Fruit fly (Drosophila melanogaster) whole organism: ENCODE results near the gene CG9701.

ENCODE experiments used
- CG8478 ChIP-seq: fragments of >200 bp; optimal IDR thresholded peaks from 2 replicates; lab custom pipeline; 2018; ENCODE audit warnings: inconsistent platforms
- Dll ChIP-seq: fragments of >200 bp; optimal IDR thresholded peaks from 2 replicates; lab custom pipeline; 2017
- EcR ChIP-seq, 2 experiments: fragments of >200 bp; optimal IDR thresholded peaks; 2 replicates each; lab custom pipeline; 2017; ENCODE audit warnings: missing biosample characterization in 2 of 2, missing genetic modification characterization in 2 of 2, missing genetic modification reagents in 2 of 2
- pan ChIP-seq: fragments of >200 bp; optimal IDR thresholded peaks from 2 replicates; lab custom pipeline; 2017
- psq ChIP-seq: fragments of >200 bp; optimal IDR thresholded peaks from 2 replicates; lab custom pipeline; 2017
- usp ChIP-seq: fragments of >200 bp; optimal IDR thresholded peaks from 2 replicates; lab custom pipeline; 2017; ENCODE audit warnings: missing biosample characterization, missing genetic modification characterization, mixed read lengths

- TF ChIP-seq usp (GFP tag; lab: Kevin White, UChicago) (no peak), CG8478 (lab: Kevin White, UChicago) (no peak), Dll (lab: Kevin White, UChicago) (no peak), EcR (GFP tag; optimal IDR thresholded peaks at IDR 0.05; lab: Kevin White, UChicago) (no peak), psq (lab: Kevin White, UChicago) (no peak), pan (lab: Kevin White, UChicago) (no peak)
These were observed 53.4 kb downstream of the CG9701 start, which contains the start of gene eIF3e for dm6 chr3L:16786728-16787127.
